Worm (Caenorhabditis elegans) whole organism, young adult: Measurements from ENCODE around the gene fmo-3.

Source experiments
- B0035.1 ChIP-seq: sonication (generic microtip); optimal IDR thresholded peaks from 2 replicates; lab custom pipeline; 2016; ENCODE audit warnings: missing genetic modification characterization, mild to moderate bottlenecking, missing compliant biosample characterization, missing genotype, missing genetic modification reagents
- B0336.3 ChIP-seq: fragments of 200-800 bp; sonication (Bioruptor generic); IDR thresholded peaks from 2 replicates; pipeline ENCODE4 v1.3.6; 2022; ENCODE audit warnings: missing genetic modification characterization, missing compliant biosample characterization
- C06A6.2 ChIP-seq: fragments of 200-800 bp; sonication (Bioruptor generic); conservative IDR thresholded peaks from 2 replicates; pipeline ENCODE4 v1.3.6; 2022; ENCODE audit warnings: missing genetic modification characterization, missing compliant biosample characterization
- C17E4.6 ChIP-seq: fragments of 200-800 bp; sonication (Bioruptor generic); IDR thresholded peaks from 2 replicates; pipeline ENCODE4 v1.3.6; 2022; ENCODE audit warnings: missing genetic modification reagents, missing genetic modification characterization, missing compliant biosample characterization
- F23B12.7 ChIP-seq: sonication (generic microtip); optimal IDR thresholded peaks from 2 replicates; lab custom pipeline; 2017; ENCODE audit warnings: missing genetic modification characterization, mild to moderate bottlenecking, missing compliant biosample characterization, antibody characterized with exemption, moderate library complexity; ENCODE audit not compliant: insufficient read depth
- F39B2.1 ChIP-seq: fragments of 200-800 bp; sonication (Bioruptor generic); IDR thresholded peaks from 2 replicates; pipeline ENCODE4 v1.3.6; 2022; ENCODE audit warnings: missing genetic modification reagents, missing genetic modification characterization, missing compliant biosample characterization
- F55B11.4 ChIP-seq: sonication (generic microtip); optimal IDR thresholded peaks from 2 replicates; lab custom pipeline; 2016; ENCODE audit warnings: missing compliant biosample characterization, missing genetic modification characterization, borderline replicate concordance; ENCODE audit not compliant: insufficient read depth
- F57A8.1 ChIP-seq: fragments of 200-800 bp; sonication (Bioruptor generic); optimal IDR thresholded peaks from 2 replicates; lab custom pipeline; 2018; ENCODE audit warnings: mild to moderate bottlenecking, missing genetic modification characterization, moderate library complexity, missing compliant biosample characterization
- F57C9.4 ChIP-seq: sonication (generic microtip); optimal IDR thresholded peaks from 2 replicates; lab custom pipeline; 2017; ENCODE audit warnings: mild to moderate bottlenecking, missing genetic modification characterization, missing compliant biosample characterization
- aptf-2 ChIP-seq: fragments of 200-800 bp; sonication (Bioruptor generic); conservative IDR thresholded peaks from 2 replicates; pipeline ENCODE4 v1.3.6; 2022; ENCODE audit warnings: missing genetic modification reagents, missing genetic modification characterization, missing compliant biosample characterization
- athp-1 ChIP-seq: sonication (generic microtip); optimal IDR thresholded peaks from 2 replicates; lab custom pipeline; 2017; ENCODE audit warnings: mild to moderate bottlenecking, missing genetic modification characterization, missing compliant biosample characterization
- attf-5 ChIP-seq: fragments of 200-800 bp; sonication (Bioruptor generic); optimal IDR thresholded peaks from 2 replicates; lab custom pipeline; 2018; ENCODE audit warnings: mild to moderate bottlenecking, missing genetic modification characterization, missing compliant biosample characterization
- cebp-2 ChIP-seq: fragments of 200-800 bp; sonication (Bioruptor generic); IDR thresholded peaks from 2 replicates; pipeline ENCODE4 v1.3.6; 2022; ENCODE audit warnings: missing genetic modification characterization, missing compliant biosample characterization
- ceh-27 ChIP-seq: fragments of 200-800 bp; sonication (Bioruptor generic); optimal IDR thresholded peaks from 2 replicates; lab custom pipeline; 2018; ENCODE audit warnings: mild to moderate bottlenecking, missing genetic modification characterization, moderate library complexity, missing compliant biosample characterization
- ceh-58 ChIP-seq: fragments of 200-800 bp; sonication (Bioruptor generic); IDR thresholded peaks from 2 replicates; pipeline ENCODE4 v1.3.6; 2022; ENCODE audit warnings: missing genetic modification characterization, missing compliant biosample characterization
- ceh-91 ChIP-seq: fragments of 200-800 bp; sonication (Bioruptor generic); IDR thresholded peaks from 2 replicates; pipeline ENCODE4 v1.3.6; 2022; ENCODE audit warnings: missing genetic modification reagents, missing genetic modification characterization, missing compliant biosample characterization
- die-1 ChIP-seq: sonication (generic microtip); optimal IDR thresholded peaks from 2 replicates; lab custom pipeline; 2016; ENCODE audit warnings: missing genotype, mild to moderate bottlenecking, missing genetic modification characterization, missing compliant biosample characterization
- egrh-3 ChIP-seq: fragments of 200-800 bp; sonication (Bioruptor generic); IDR thresholded peaks from 2 replicates; pipeline ENCODE4 v1.3.6; 2022; ENCODE audit warnings: missing genetic modification reagents, missing genetic modification characterization, missing compliant biosample characterization
- ekl-4 ChIP-seq: fragments of 200-800 bp; sonication (Bioruptor generic); IDR thresholded peaks from 2 replicates; pipeline ENCODE4 v1.3.6; 2022; ENCODE audit warnings: missing genetic modification reagents, missing genetic modification characterization, missing compliant biosample characterization
- ets-4 ChIP-seq: fragments of 200-800 bp; sonication (Bioruptor generic); optimal IDR thresholded peaks from 2 replicates; lab custom pipeline; 2018; ENCODE audit warnings: mild to moderate bottlenecking, missing genetic modification characterization, missing compliant biosample characterization
- gei-17 ChIP-seq: fragments of 200-800 bp; sonication (Bioruptor generic); optimal IDR thresholded peaks from 2 replicates; lab custom pipeline; 2018; ENCODE audit warnings: mild to moderate bottlenecking, missing genetic modification characterization, missing compliant biosample characterization
- hlh-12 ChIP-seq: sonication (generic microtip); optimal IDR thresholded peaks from 2 replicates; lab custom pipeline; 2016; ENCODE audit warnings: missing genetic modification characterization, missing compliant biosample characterization
- hlh-26 ChIP-seq: fragments of 200-800 bp; sonication (Bioruptor generic); conservative IDR thresholded peaks from 2 replicates; pipeline ENCODE4 v1.3.6; 2022; ENCODE audit warnings: missing genetic modification reagents, missing genetic modification characterization, missing compliant biosample characterization
- hmg-1.2 ChIP-seq: fragments of 200-800 bp; sonication (Bioruptor generic); IDR thresholded peaks from 2 replicates; pipeline ENCODE4 v1.3.6; 2022; ENCODE audit warnings: missing genetic modification reagents, missing genetic modification characterization, missing compliant biosample characterization
- hmg-20 ChIP-seq: fragments of 200-800 bp; sonication (Bioruptor generic); IDR thresholded peaks from 2 replicates; pipeline ENCODE4 v1.3.6; 2022; ENCODE audit warnings: missing genetic modification reagents, missing genetic modification characterization, missing compliant biosample characterization
- lag-1 ChIP-seq: fragments of 200-800 bp; sonication (Bioruptor generic); IDR thresholded peaks from 2 replicates; pipeline ENCODE4 v1.3.6; 2022; ENCODE audit warnings: missing genetic modification reagents, missing genetic modification characterization, missing compliant biosample characterization
- let-607 ChIP-seq, 2 experiments: fragments of 200-800 bp in 1 of 2; sonication (Bioruptor generic) in 1 of 2; sonication (generic microtip) in 1 of 2; optimal IDR thresholded peaks; 2 replicates each; lab custom pipeline; 2016 to 2018; ENCODE audit warnings: mild to moderate bottlenecking in 2 of 2, missing compliant biosample characterization in 2 of 2, missing genetic modification characterization in 2 of 2, moderate library complexity in 2 of 2, missing genotype in 1 of 2
- lsy-27 ChIP-seq: sonication (generic microtip); optimal IDR thresholded peaks from 2 replicates; lab custom pipeline; 2017; ENCODE audit warnings: missing genetic modification characterization, mild to moderate bottlenecking, missing compliant biosample characterization, antibody characterized with exemption, missing genotype, borderline replicate concordance; ENCODE audit not compliant: insufficient read depth
- madf-6 ChIP-seq: fragments of 200-800 bp; sonication (Bioruptor generic); IDR thresholded peaks from 2 replicates; pipeline ENCODE4 v1.3.6; 2022; ENCODE audit warnings: missing genetic modification reagents, missing genetic modification characterization, missing compliant biosample characterization
- madf-8 ChIP-seq: fragments of 200-800 bp; sonication (Bioruptor generic); conservative IDR thresholded peaks from 2 replicates; pipeline ENCODE4 v1.3.6; 2022; ENCODE audit warnings: missing genetic modification reagents, missing genetic modification characterization, missing compliant biosample characterization
- mcd-1 ChIP-seq: fragments of 200-800 bp; sonication (Bioruptor generic); IDR thresholded peaks from 2 replicates; pipeline ENCODE4 v1.3.6; 2022; ENCODE audit warnings: missing genetic modification reagents, missing genetic modification characterization, missing compliant biosample characterization
- nfyb-1 ChIP-seq: fragments of 200-800 bp; sonication (Bioruptor generic); IDR thresholded peaks from 2 replicates; pipeline ENCODE4 v1.3.6; 2022; ENCODE audit warnings: missing genetic modification reagents, missing genetic modification characterization, missing compliant biosample characterization
- nhr-120 ChIP-seq: fragments of 200-800 bp; sonication (Bioruptor generic); IDR thresholded peaks from 2 replicates; pipeline ENCODE4 v1.3.6; 2022; ENCODE audit warnings: missing genetic modification characterization, missing compliant biosample characterization
- nhr-27 ChIP-seq: fragments of 200-800 bp; sonication (Bioruptor generic); optimal IDR thresholded peaks from 2 replicates; lab custom pipeline; 2018; ENCODE audit warnings: mild to moderate bottlenecking, missing genetic modification characterization, moderate library complexity, missing compliant biosample characterization
- nhr-90 ChIP-seq: sonication (generic microtip); optimal IDR thresholded peaks from 2 replicates; lab custom pipeline; 2016; ENCODE audit warnings: missing genotype, mild to moderate bottlenecking, missing genetic modification characterization, missing compliant biosample characterization
- repo-1 ChIP-seq: sonication (generic microtip); optimal IDR thresholded peaks from 2 replicates; lab custom pipeline; 2017; ENCODE audit warnings: mild to moderate bottlenecking, missing genetic modification characterization, missing compliant biosample characterization
- sea-2 ChIP-seq: fragments of 200-800 bp; sonication (Bioruptor generic); IDR thresholded peaks from 2 replicates; pipeline ENCODE4 v1.3.6; 2022; ENCODE audit warnings: missing genetic modification characterization, missing compliant biosample characterization
- snpc-1.3 ChIP-seq: sonication (generic microtip); optimal IDR thresholded peaks from 2 replicates; lab custom pipeline; 2017; ENCODE audit warnings: missing genetic modification characterization, mild to moderate bottlenecking, missing compliant biosample characterization, antibody characterized with exemption, moderate library complexity, missing genotype, missing genetic modification reagents; ENCODE audit not compliant: insufficient read depth
- snpc-3.4 ChIP-seq: sonication (generic microtip); optimal IDR thresholded peaks from 2 replicates; lab custom pipeline; 2017; ENCODE audit warnings: missing genetic modification characterization, mild to moderate bottlenecking, missing compliant biosample characterization, antibody characterized with exemption, moderate library complexity, missing genotype, missing genetic modification reagents
- snpc-4 ChIP-seq, 5 experiments: fragments of 150-350 bp in 1 of 5; sonication (generic microtip) in 4 of 5; optimal IDR thresholded peaks; 2 replicates each; lab custom pipeline; 2014 to 2018; ENCODE audit warnings: missing genetic modification characterization in 5 of 5, missing biosample characterization in 3 of 5, antibody characterized with exemption in 2 of 5, mild to moderate bottlenecking in 2 of 5, missing compliant biosample characterization in 2 of 5, missing genotype in 2 of 5, moderate library complexity in 2 of 5, missing genetic modification reagents in 1 of 5
- somi-1 ChIP-seq: fragments of 200-800 bp; sonication (Bioruptor generic); optimal IDR thresholded peaks from 2 replicates; lab custom pipeline; 2018; ENCODE audit warnings: mild to moderate bottlenecking, missing genetic modification characterization, missing compliant biosample characterization
- tlf-1 ChIP-seq: fragments of 200-800 bp; sonication (Bioruptor generic); optimal IDR thresholded peaks from 2 replicates; lab custom pipeline; 2018; ENCODE audit warnings: mild to moderate bottlenecking, missing genetic modification characterization, missing compliant biosample characterization
- unc-130 ChIP-seq: sonication (generic microtip); optimal IDR thresholded peaks from 2 replicates; lab custom pipeline; 2016; ENCODE audit warnings: missing genetic modification reagents, missing genetic modification characterization, missing compliant biosample characterization
- zfh-2 ChIP-seq: fragments of 200-800 bp; sonication (Bioruptor generic); conservative IDR thresholded peaks from 2 replicates; pipeline ENCODE4 v1.3.6; 2022; ENCODE audit warnings: missing genetic modification reagents, missing genetic modification characterization, missing compliant biosample characterization
- ztf-22 ChIP-seq: fragments of 200-800 bp; sonication (Bioruptor generic); optimal IDR thresholded peaks from 2 replicates; lab custom pipeline; 2018; ENCODE audit warnings: mild to moderate bottlenecking, missing genetic modification characterization, moderate library complexity, missing compliant biosample characterization
- ztf-26 ChIP-seq: sonication (generic microtip); optimal IDR thresholded peaks from 2 replicates; lab custom pipeline; 2017; ENCODE audit warnings: missing genetic modification characterization, missing compliant biosample characterization

Gene fmo-3

DNA sequence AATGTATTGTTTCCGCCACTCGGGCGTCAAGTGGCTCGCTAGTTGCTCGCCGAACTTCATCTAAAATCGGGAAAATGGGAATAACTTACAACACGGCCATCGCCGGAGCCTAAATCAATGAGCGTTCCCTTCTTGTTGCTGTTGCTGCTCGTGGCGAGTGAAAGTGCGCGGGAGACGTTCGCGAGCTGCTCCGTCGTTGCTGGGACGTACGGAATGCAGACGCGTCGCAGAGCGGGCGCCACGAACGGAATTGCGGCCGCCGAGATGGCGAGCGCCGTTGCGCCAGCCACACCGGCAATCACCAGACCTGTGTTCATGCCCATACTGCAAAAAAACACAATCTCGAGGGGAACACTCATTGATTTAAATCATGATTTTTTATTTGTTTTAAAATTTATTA, 12.0 kb downstream of the fmo-3 start:
- TF ChIP-seq madf-8 (GFP tag; lab: Robert Waterston, UW): no peak
- TF ChIP-seq nhr-27 (tag; lab: Kevin White, UChicago): no peak
- TF ChIP-seq mcd-1 (GFP tag; lab: Robert Waterston, UW): peak; percentile 23; the same call in 1 of the 2 replicates
- peak; percentile 30; the same call in 1 of the 2 replicates for TF ChIP-seq C06A6.2 (GFP tag; lab: Robert Waterston, UW)
- TF ChIP-seq gei-17: no peak
- no peak for TF ChIP-seq ceh-27 (GFP tag; lab: Kevin White, UChicago)
- TF ChIP-seq sea-2 (GFP tag; lab: Robert Waterston, UW): no peak
- TF ChIP-seq nhr-90 (tag; lab: Kevin White, UChicago): no peak
- 0 out of 2 replicates have a peak, but pooled peaks have one; percentile 26 for TF ChIP-seq ceh-91 (GFP tag; lab: Robert Waterston, UW)
- no peak for TF ChIP-seq snpc-3.4 (tag; lab: Kevin White, UChicago)
- TF ChIP-seq nfyb-1 (GFP tag; lab: Robert Waterston, UW): peak; percentile 20; the same call in 1 of the 2 replicates
- no peak for TF ChIP-seq ceh-58 (GFP tag; lab: Robert Waterston, UW)
- no peak for TF ChIP-seq ztf-26
- TF ChIP-seq aptf-2 (GFP tag; lab: Robert Waterston, UW): 0 out of 2 replicates have a peak, but pooled peaks have one; percentile 16
- no peak for TF ChIP-seq hlh-12 (tag; lab: Kevin White, UChicago)
- no peak for TF ChIP-seq hlh-26 (GFP tag; lab: Robert Waterston, UW)
- TF ChIP-seq ets-4: no peak
- TF ChIP-seq nhr-120: no peak
- no peak for TF ChIP-seq repo-1 (tag; lab: Kevin White, UChicago)
- TF ChIP-seq somi-1: no peak
- TF ChIP-seq cebp-2: 0 out of 2 replicates have a peak, but pooled peaks have one; percentile 43
- peak; percentile 88 for TF ChIP-seq egrh-3
- TF ChIP-seq tlf-1: no peak
- peak; percentile 3 for TF ChIP-seq athp-1 (tag; lab: Kevin White, UChicago)
- no peak for TF ChIP-seq F55B11.4
- TF ChIP-seq madf-6: peak; percentile 21; the same call in 1 of the 2 replicates
- no peak for TF ChIP-seq die-1 (tag; lab: Kevin White, UChicago)
- TF ChIP-seq C17E4.6 (GFP tag; lab: Robert Waterston, UW): no peak
- no peak for TF ChIP-seq ekl-4 (GFP tag; lab: Robert Waterston, UW)
- peak; percentile 6; the same call in 1 of the 2 replicates for TF ChIP-seq B0336.3 (GFP tag; lab: Robert Waterston, UW)
- no peak for TF ChIP-seq ztf-22 (GFP tag; lab: Kevin White, UChicago)
- TF ChIP-seq snpc-4 (GFP tag; optimal IDR thresholded peaks at IDR 0.05; lab: Kevin White, UChicago): no peak
- TF ChIP-seq snpc-4 (tag; optimal IDR thresholded peaks at IDR 0.05; lab: Kevin White, UChicago): no peak
- TF ChIP-seq F23B12.7 (tag; lab: Kevin White, UChicago): no peak
- 0 out of 2 replicates have a peak, but pooled peaks have one; percentile 31 for TF ChIP-seq hmg-1.2 (GFP tag; lab: Robert Waterston, UW)
- TF ChIP-seq F39B2.1 (GFP tag; lab: Robert Waterston, UW): no peak
- TF ChIP-seq zfh-2 (GFP tag; lab: Robert Waterston, UW): peak; percentile 84
- TF ChIP-seq snpc-1.3 (tag; lab: Kevin White, UChicago): no peak
- TF ChIP-seq B0035.1 (tag; lab: Kevin White, UChicago): no peak

DNA sequence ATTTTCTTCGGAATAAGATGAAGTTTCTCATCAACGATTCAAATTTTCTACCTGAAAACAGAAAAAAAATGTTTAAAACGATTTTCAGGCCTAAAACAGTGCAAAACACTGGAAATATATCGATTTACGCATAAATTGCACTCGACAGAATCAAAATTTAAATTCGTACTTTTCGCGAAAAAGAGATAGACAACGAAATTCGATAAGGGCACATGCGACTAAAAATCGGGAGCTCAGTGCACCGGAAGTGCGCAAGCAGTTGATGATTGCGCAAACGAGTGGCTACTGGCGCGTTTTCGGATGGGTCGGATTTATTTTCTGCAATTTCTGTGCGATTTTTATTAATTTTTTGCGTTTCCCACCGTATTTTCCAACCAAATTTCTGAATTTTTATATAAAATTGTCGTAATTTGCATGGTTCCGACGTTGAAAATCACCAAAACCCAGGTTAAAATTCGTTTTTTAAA, 12.5 kb downstream of the fmo-3 start, which contains the start of the genes Y39A1A.21 and Y39A1A.22:
Gene Y39A1A.21, minus strand, starts transcription at position 51 of the 467 bp plus-strand sequence.
Gene Y39A1A.22, minus strand, starts transcription at position 57 of the 467 bp plus-strand sequence.
- TF ChIP-seq ztf-22 (GFP tag; lab: Kevin White, UChicago): no peak
- peak; percentile 55 for TF ChIP-seq F23B12.7 (tag; lab: Kevin White, UChicago)
- no peak for TF ChIP-seq lag-1
- TF ChIP-seq F55B11.4: no peak
- TF ChIP-seq ztf-26: peak; percentile 41
- TF ChIP-seq attf-5 (GFP tag; lab: Kevin White, UChicago): peak; percentile 77
- no peak for TF ChIP-seq aptf-2 (GFP tag; lab: Robert Waterston, UW)
- TF ChIP-seq snpc-3.4 (tag; lab: Kevin White, UChicago): peak; percentile 56
- TF ChIP-seq F57C9.4 (tag; lab: Kevin White, UChicago): no peak
- no peak for TF ChIP-seq unc-130 (GFP tag; lab: Kevin White, UChicago)
- no peak for TF ChIP-seq F57A8.1 (GFP tag; lab: Kevin White, UChicago)
- TF ChIP-seq hmg-20: peak; percentile 74
- TF ChIP-seq lsy-27: no peak
- TF ChIP-seq let-607 (tag; optimal IDR thresholded peaks at IDR 0.05; lab: Kevin White, UChicago): peak in 1 of 2 experiments; percentile 26
